Worm (Caenorhabditis elegans): ENCODE measurements around the gene suex-2.

ce11 chrIV:8974543-8975330 lies 6.6 kb downstream of the suex-2 start:
- no peak for TF ChIP-seq ceh-6 (GFP tag; optimal IDR thresholded peaks at IDR 0.05)
- no peak for TF ChIP-seq lin-11 (tag; optimal IDR thresholded peaks at IDR 0.05)
- TF ChIP-seq dmd-4 (tag; optimal IDR thresholded peaks at IDR 0.05; ENCODE audit: borderline replicate concordance) = no peak
- no peak for TF ChIP-seq ets-4 (tag; optimal IDR thresholded peaks at IDR 0.05)
- TF ChIP-seq nfya-1 (tag; optimal IDR thresholded peaks at IDR 0.05) = no peak
- no peak for TF ChIP-seq tbx-2 (tag; optimal IDR thresholded peaks at IDR 0.05)
- TF ChIP-seq odd-2 (tag; optimal IDR thresholded peaks at IDR 0.05) = no peak

Measured in whole organism, late embryonic.